Fruit fly (Drosophila melanogaster): Measurements from ENCODE around the gene Tmf.

Tmf gene

DNA sequence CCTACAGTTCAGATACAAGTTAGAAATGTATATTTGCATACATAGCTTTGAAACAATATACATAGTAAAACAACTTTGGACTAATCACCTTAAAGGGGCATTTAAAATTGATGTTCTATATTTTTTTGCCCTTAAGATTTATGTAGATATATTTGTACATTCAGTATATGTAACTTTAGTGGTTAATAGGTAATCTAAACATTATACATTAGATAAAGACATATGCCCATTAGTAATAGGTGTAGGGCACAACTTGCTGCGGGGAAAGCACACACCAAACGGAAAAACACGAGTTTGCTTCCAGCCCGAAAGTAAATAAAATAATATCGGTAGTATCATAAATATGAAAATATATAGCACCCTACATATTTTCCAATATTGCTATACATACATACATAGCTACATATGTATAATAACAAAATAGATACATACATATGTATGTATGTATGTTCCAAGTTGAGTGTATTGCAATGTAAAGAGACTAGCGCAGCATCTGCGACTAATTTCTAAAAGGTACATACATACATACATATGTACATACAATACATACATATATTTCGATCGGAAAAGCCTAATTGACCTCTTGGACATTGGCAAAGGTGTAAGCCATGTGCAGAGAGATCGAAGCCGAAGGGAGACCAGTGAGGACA, 19.3 kb downstream of the Tmf start, which contains the start of gene CG43736 (continued):
- peak; percentile 87 for TF ChIP-seq CG13624 (GFP tag; optimal IDR thresholded peaks at IDR 0.05)
- peak in 1 of 2 experiments; percentile 98 for TF ChIP-seq Hr78 (GFP tag; optimal IDR thresholded peaks at IDR 0.05)
- TF ChIP-seq sr (GFP tag; IDR thresholded peaks at IDR 0.05), result peak; percentile 46; the same call in 1 of the 3 replicates
- peak; percentile 94 for TF ChIP-seq mam (GFP tag; optimal IDR thresholded peaks at IDR 0.05)
- TF ChIP-seq sna (GFP tag; IDR thresholded peaks at IDR 0.05; ENCODE audit: partially characterized antibody), result no peak
- peak; percentile 98 for TF ChIP-seq phol (tag; optimal IDR thresholded peaks at IDR 0.05)
- peak; percentile 95 for TF ChIP-seq lmd (GFP tag; IDR thresholded peaks at IDR 0.05)
- peak; percentile 81 for TF ChIP-seq kay (GFP tag; optimal IDR thresholded peaks at IDR 0.05)
- peak in 1 of 3 experiments; percentile 76 for TF ChIP-seq Stat92E (GFP tag; optimal IDR thresholded peaks at IDR 0.05)
- TF ChIP-seq sima (GFP tag; optimal IDR thresholded peaks at IDR 0.05), result peak; percentile 45
- TF ChIP-seq CG31224 (GFP tag; IDR thresholded peaks at IDR 0.05), result peak; percentile 80
- peak; percentile 85 for TF ChIP-seq CG11398 (GFP tag; optimal IDR thresholded peaks at IDR 0.05)
- TF ChIP-seq CG4328 (GFP tag; optimal IDR thresholded peaks at IDR 0.05), result peak; percentile 94
- peak; percentile 91 for TF ChIP-seq CG8944 (GFP tag; optimal IDR thresholded peaks at IDR 0.05)
- TF ChIP-seq Gsc (GFP tag; IDR thresholded peaks at IDR 0.05), result no peak; the same call in 1 of the 2 replicates
- peak; percentile 93 for TF ChIP-seq caup (GFP tag; optimal IDR thresholded peaks at IDR 0.05; ENCODE audit: severe bottlenecking)
- peak; percentile 93 for TF ChIP-seq Atf-2 (GFP tag; optimal IDR thresholded peaks at IDR 0.05)
- peak; percentile 20 for TF ChIP-seq ftz-f1 (GFP tag; optimal IDR thresholded peaks at IDR 0.05)
- peak; percentile 90 for TF ChIP-seq CG30431 (GFP tag; optimal IDR thresholded peaks at IDR 0.05)
- peak; percentile 98 for TF ChIP-seq CG11504 (tag; optimal IDR thresholded peaks at IDR 0.05)
- TF ChIP-seq Bdp1 (GFP tag; optimal IDR thresholded peaks at IDR 0.05), result peak; percentile 83
- peak; percentile 84 for TF ChIP-seq ken (GFP tag; IDR thresholded peaks at IDR 0.05)
- TF ChIP-seq CG7839 (tag; optimal IDR thresholded peaks at IDR 0.05), result peak; percentile 98
- TF ChIP-seq hkb (optimal IDR thresholded peaks at IDR 0.05), result no peak
- peak; percentile 87 for TF ChIP-seq hkb (GFP tag; IDR thresholded peaks at IDR 0.05)
- TF ChIP-seq vvl (GFP tag; IDR thresholded peaks at IDR 0.05), result peak; percentile 87
- no peak for TF ChIP-seq vnd (GFP tag; IDR thresholded peaks at IDR 0.05; ENCODE audit: partially characterized antibody)
- peak; percentile 96 for TF ChIP-seq Fer3 (tag; optimal IDR thresholded peaks at IDR 0.05)
- no peak for TF ChIP-seq br (optimal IDR thresholded peaks at IDR 0.05)
- TF ChIP-seq Asciz (GFP tag; optimal IDR thresholded peaks at IDR 0.05), result peak; percentile 95
- peak; percentile 88 for TF ChIP-seq Dad (GFP tag; optimal IDR thresholded peaks at IDR 0.05)
- TF ChIP-seq CG9609 (GFP tag; optimal IDR thresholded peaks at IDR 0.05), result peak; percentile 92
- peak; percentile 94 for TF ChIP-seq Hr3 (GFP tag; optimal IDR thresholded peaks at IDR 0.05)
- TF ChIP-seq dmrt11E (tag; optimal IDR thresholded peaks at IDR 0.05), result peak; percentile 92
- TF ChIP-seq Deaf1 (tag; optimal IDR thresholded peaks at IDR 0.05), result no peak
- peak; percentile 93 for TF ChIP-seq CG33557 (GFP tag; optimal IDR thresholded peaks at IDR 0.05)
- peak; percentile 77 for TF ChIP-seq CG15514 (GFP tag; optimal IDR thresholded peaks at IDR 0.05)
- TF ChIP-seq CG12236 (GFP tag; optimal IDR thresholded peaks at IDR 0.05), result peak; percentile 86
- peak; percentile 97 for TF ChIP-seq Hmr (GFP tag; optimal IDR thresholded peaks at IDR 0.05)
- peak; percentile 84 for TF ChIP-seq zfh1 (GFP tag; IDR thresholded peaks at IDR 0.05)
- peak; percentile 92 for TF ChIP-seq scrt (GFP tag; optimal IDR thresholded peaks at IDR 0.05)
- peak; percentile 93 for TF ChIP-seq CG18619 (GFP tag; optimal IDR thresholded peaks at IDR 0.05)
- TF ChIP-seq lab (GFP tag; optimal IDR thresholded peaks at IDR 0.05), result peak; percentile 98
- TF ChIP-seq CG13296 (GFP tag; optimal IDR thresholded peaks at IDR 0.05), result peak; percentile 97
- peak; percentile 83 for TF ChIP-seq CG9215 (GFP tag; IDR thresholded peaks at IDR 0.05)
- TF ChIP-seq knrl (GFP tag; IDR thresholded peaks at IDR 0.05; ENCODE audit: partially characterized antibody), result no peak
- peak; percentile 87 for TF ChIP-seq emc (GFP tag; optimal IDR thresholded peaks at IDR 0.05)
- peak; percentile 97 for TF ChIP-seq ind (GFP tag; optimal IDR thresholded peaks at IDR 0.05)
- no peak for TF ChIP-seq hb (GFP tag; IDR thresholded peaks at IDR 0.05; ENCODE audit: partially characterized antibody)

Measured in whole organism, embryonic.